Worm (Caenorhabditis elegans): ENCODE results near the gene C06B8.2.
A peak's percentile ranks its signal among the peaks of the same experiment; 100 is the strongest.

C06B8.2 gene

DNA sequence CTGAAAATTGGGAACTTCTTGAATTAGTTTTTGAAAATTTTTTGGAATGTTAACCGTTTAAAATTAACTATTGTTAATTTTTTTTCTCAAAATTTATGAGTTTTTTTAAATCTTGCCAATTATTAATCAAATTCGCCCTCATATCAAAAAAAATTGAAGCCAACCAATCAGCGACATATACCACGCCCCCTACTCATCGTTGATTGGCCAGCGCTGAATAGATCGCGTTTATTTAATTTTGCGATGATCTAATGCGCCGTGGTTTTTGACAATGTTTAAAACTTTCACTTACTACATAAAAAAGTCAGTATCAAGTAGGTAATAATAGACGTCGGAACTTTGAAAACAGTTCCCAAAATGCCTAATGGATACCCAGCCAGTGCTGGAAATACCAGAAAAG, 36.2 kb downstream of the C06B8.2 start:
- TF ChIP-seq nfya-1 (tag; optimal IDR thresholded peaks at IDR 0.05) (peak; percentile 68), hlh-13 (GFP tag; optimal IDR thresholded peaks at IDR 0.05) (no peak)

ce11 chrV:15436133-15436532, 42.4 kb downstream of the C06B8.2 start:
- TF ChIP-seq lim-6 (tag; optimal IDR thresholded peaks at IDR 0.05) = no peak
- no peak for TF ChIP-seq elt-2 (tag; optimal IDR thresholded peaks at IDR 0.05)
- TF ChIP-seq ceh-48 (tag; optimal IDR thresholded peaks at IDR 0.05) = no peak
- TF ChIP-seq madf-2 (tag; optimal IDR thresholded peaks at IDR 0.05) = no peak
- no peak for TF ChIP-seq K09A11.1 (tag; optimal IDR thresholded peaks at IDR 0.05; ENCODE audit: insufficient read depth)
- TF ChIP-seq ahr-1 (tag; optimal IDR thresholded peaks at IDR 0.05) = no peak

- TF ChIP-seq K09A11.1 (tag; optimal IDR thresholded peaks at IDR 0.05; ENCODE audit: insufficient read depth) (no peak), ztf-16 (tag; optimal IDR thresholded peaks at IDR 0.05) (no peak), ref-2 (tag; optimal IDR thresholded peaks at IDR 0.05) (no peak), ttx-3 (tag; optimal IDR thresholded peaks at IDR 0.05) (no peak), nfya-1 (tag; optimal IDR thresholded peaks at IDR 0.05) (no peak), zip-5 (tag; optimal IDR thresholded peaks at IDR 0.05) (no peak), ceh-18 (tag; optimal IDR thresholded peaks at IDR 0.05) (no peak), dve-1 (tag; optimal IDR thresholded peaks at IDR 0.05) (no peak), elt-4 (tag; optimal IDR thresholded peaks at IDR 0.05) (no peak), unc-86 (tag; optimal IDR thresholded peaks at IDR 0.05) (no peak)
Measured at ce11 chrV:15434647-15435046, 43.9 kb downstream of the C06B8.2 start.

- no peak for TF ChIP-seq gmeb-2 (tag; optimal IDR thresholded peaks at IDR 0.05)
- no peak for TF ChIP-seq ttx-3 (tag; optimal IDR thresholded peaks at IDR 0.05)
- TF ChIP-seq ceh-14 (tag; optimal IDR thresholded peaks at IDR 0.05) = no peak
- TF ChIP-seq elt-2 (tag; optimal IDR thresholded peaks at IDR 0.05) = no peak
- TF ChIP-seq sdc-2 (tag; optimal IDR thresholded peaks at IDR 0.05) = no peak
- no peak for TF ChIP-seq sox-4 (tag; optimal IDR thresholded peaks at IDR 0.05)
- TF ChIP-seq hlh-15 (tag; optimal IDR thresholded peaks at IDR 0.05) = no peak
Measured at ce11 chrV:15432457-15432856, 46.1 kb downstream of the C06B8.2 start, which contains the start of gene T26H5.8. Gene T26H5.8, minus strand, starts transcription at chrV:15432726.

DNA sequence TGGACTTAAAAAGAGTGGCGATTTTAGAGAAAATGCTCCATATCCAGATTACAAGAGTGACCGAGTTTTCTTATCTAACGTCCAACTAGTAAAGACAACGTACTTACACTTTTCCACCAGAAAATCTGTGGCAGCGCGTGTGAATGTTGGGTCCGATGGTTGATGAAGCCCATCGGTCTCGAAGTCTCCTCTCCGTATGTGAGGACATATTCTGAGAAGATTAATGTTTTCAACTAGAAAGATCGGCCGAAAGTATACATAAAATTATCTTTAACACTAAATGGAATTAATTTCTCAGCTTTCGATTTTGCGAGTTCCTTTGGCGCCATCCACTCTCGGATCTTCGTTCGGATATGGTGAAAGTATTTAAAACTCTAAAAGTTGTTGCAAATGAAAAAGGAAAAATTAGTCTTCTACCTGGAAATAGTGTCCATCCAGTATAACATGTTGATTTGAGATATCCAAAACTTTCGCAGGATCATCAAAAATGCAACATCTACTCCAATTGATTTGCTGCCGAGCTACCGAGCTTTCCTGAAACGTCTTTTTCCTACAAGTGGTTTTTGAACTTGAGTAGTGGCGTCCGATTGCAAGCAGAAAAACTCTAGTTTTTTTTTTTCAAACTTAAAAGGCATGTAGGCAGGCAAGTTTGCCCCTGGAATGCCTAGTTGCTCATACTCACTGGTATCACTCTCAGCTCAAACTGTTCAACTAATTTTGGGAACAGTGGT, 47.1 kb downstream of the C06B8.2 start:
- TF ChIP-seq ceh-19 (GFP tag; optimal IDR thresholded peaks at IDR 0.05) (no peak), dve-1 (tag; optimal IDR thresholded peaks at IDR 0.05) (no peak), ceh-14 (tag; optimal IDR thresholded peaks at IDR 0.05) (no peak), unc-55 (GFP tag; optimal IDR thresholded peaks at IDR 0.05) (no peak), ets-4 (tag; optimal IDR thresholded peaks at IDR 0.05) (no peak), ceh-45 (GFP tag; IDR thresholded peaks at IDR 0.05) (0 out of 2 replicates have a peak, but pooled peaks have one; percentile 28)

DNA sequence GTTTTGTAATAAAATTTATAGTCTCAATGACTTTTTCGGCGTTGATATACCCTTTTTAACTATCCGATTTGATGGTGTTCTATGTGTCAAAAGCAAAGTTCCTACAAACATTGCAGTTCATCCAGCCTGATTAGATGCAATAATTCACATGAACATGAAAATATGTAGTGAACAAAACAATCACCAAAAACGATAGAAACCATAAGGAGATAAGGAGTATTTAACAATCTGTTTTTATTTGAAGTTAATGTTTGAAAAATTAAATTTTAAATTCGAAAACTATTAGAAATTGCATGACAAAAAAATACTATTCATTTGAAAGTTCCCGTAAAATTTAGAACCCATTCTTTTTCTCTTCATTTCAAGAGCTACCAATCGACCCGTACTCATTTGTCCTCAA, 51.6 kb downstream of the C06B8.2 start, which contains the start of gene fbxa-209:
Gene fbxa-209 (minus strand): TSS at position 101 of the 400 bp plus-strand sequence.
- TF ChIP-seq ceh-6 (GFP tag; optimal IDR thresholded peaks at IDR 0.05) (no peak), madf-2 (tag; optimal IDR thresholded peaks at IDR 0.05) (no peak), pag-3 (tag; optimal IDR thresholded peaks at IDR 0.05; ENCODE audit: borderline replicate concordance) (no peak), rnt-1 (tag; optimal IDR thresholded peaks at IDR 0.05) (no peak), ceh-18 (tag; optimal IDR thresholded peaks at IDR 0.05) (no peak), syd-9 (tag; optimal IDR thresholded peaks at IDR 0.05) (no peak), unc-55 (GFP tag; optimal IDR thresholded peaks at IDR 0.05) (no peak)

All from whole organism, late embryonic.